Worm (Caenorhabditis elegans) whole organism, young adult: ENCODE results near the gene F33H12.7.
"Not testable (repeated sequence)": the region's sequence is repeated elsewhere in the genome, so short reads cannot be mapped to it uniquely, and the experiment has no call there.

ENCODE experiments used
- ceh-100 ChIP-seq: fragments of 200-800 bp; sonication (Bioruptor generic); IDR thresholded peaks from 2 replicates; pipeline ENCODE4 v1.3.6; 2022; ENCODE audit warnings: missing genetic modification reagents, missing genetic modification characterization, missing compliant biosample characterization
- sdz-38 ChIP-seq: sonication (generic microtip); optimal IDR thresholded peaks from 2 replicates; lab custom pipeline; 2016; ENCODE audit warnings: missing genotype, missing genetic modification characterization, missing compliant biosample characterization
- tbp1 ChIP-seq: fragments of 200-800 bp; sonication (Bioruptor generic); optimal IDR thresholded peaks from 2 replicates; lab custom pipeline; 2018; ENCODE audit warnings: mild to moderate bottlenecking, missing genetic modification characterization, missing compliant biosample characterization
- xnd-1 ChIP-seq: sonication (generic microtip); optimal IDR thresholded peaks from 2 replicates; lab custom pipeline; 2016; ENCODE audit warnings: missing genotype, missing genetic modification reagents, missing genetic modification characterization, missing compliant biosample characterization

ce11 chrII:2553662-2554061, 33.0 kb downstream of the F33H12.7 start, which contains the start of gene K02F6.1:
- not testable (repeated sequence) for TF ChIP-seq tbp1 (GFP tag; lab: Kevin White, UChicago); ceh-100; xnd-1 (tag; lab: Kevin White, UChicago); sdz-38
